Worm (Caenorhabditis elegans) whole organism, young adult: ENCODE results near the gene casy-1.

Source experiments
- B0261.1 ChIP-seq: sonication (generic microtip); optimal IDR thresholded peaks from 2 replicates; lab custom pipeline; 2016; ENCODE audit warnings: mild to moderate bottlenecking, missing genetic modification characterization, moderate library complexity, missing compliant biosample characterization
- ama-1 ChIP-seq, 3 experiments: fragments of 150-350 bp in 1 of 3; sonication (generic microtip) in 2 of 3; optimal IDR thresholded peaks; 2 replicates each; lab custom pipeline; 2014 to 2018; ENCODE audit warnings: missing biosample characterization in 2 of 3, missing genetic modification characterization in 2 of 3, missing genetic modification reagents in 2 of 3
- rcor-1 ChIP-seq: fragments of 200-800 bp; sonication (Bioruptor generic); IDR thresholded peaks from 2 replicates; pipeline ENCODE4 v1.3.6; 2022; ENCODE audit warnings: missing genetic modification reagents, missing genetic modification characterization, missing compliant biosample characterization
- ztf-28 ChIP-seq: fragments of 200-800 bp; sonication (Bioruptor generic); IDR thresholded peaks from 2 replicates; pipeline ENCODE4 v1.3.6; 2022; ENCODE audit warnings: missing genetic modification reagents, missing genetic modification characterization, missing compliant biosample characterization

ce11 chrII:5917010-5917472, 39.4 kb downstream of the casy-1 start, which contains the start of gene frh-1:
- TF ChIP-seq ztf-28 (GFP tag; lab: Robert Waterston, UW) = no peak
- no peak for TF ChIP-seq rcor-1
- TF ChIP-seq B0261.1 (tag; lab: Kevin White, UChicago) = no peak
- TF ChIP-seq ama-1 (optimal IDR thresholded peaks at IDR 0.05; lab: Kevin White, UChicago) = no peak
- TF ChIP-seq ama-1 (GFP tag; optimal IDR thresholded peaks at IDR 0.05; lab: Kevin White, UChicago) = no peak
